Worm (Caenorhabditis elegans): ENCODE measurements around the gene C09G9.5.
A peak's percentile ranks its signal among the peaks of the same experiment; 100 is the strongest.

C09G9.5 gene

ce11 chrIV:8848983-8849382, 37.3 kb upstream of the C09G9.5 start:
- TF ChIP-seq tbx-8 (GFP tag; optimal IDR thresholded peaks at IDR 0.05) = no peak

ce11 chrIV:8850807-8851206, 35.5 kb upstream of the C09G9.5 start:
- TF ChIP-seq unc-120 (tag; optimal IDR thresholded peaks at IDR 0.05; ENCODE audit: poor library complexity, severe bottlenecking) (peak; percentile 53), lin-13 (tag; optimal IDR thresholded peaks at IDR 0.05) (no peak), nhr-76 (tag; optimal IDR thresholded peaks at IDR 0.05) (no peak)

ce11 chrIV:8852194-8852593, 34.1 kb upstream of the C09G9.5 start, which contains the start of gene alp-1:
Gene alp-1, plus strand, starts transcription at chrIV:8852494.
- TF ChIP-seq sem-2 (GFP tag; optimal IDR thresholded peaks at IDR 0.05) (no peak), elt-1 (tag; optimal IDR thresholded peaks at IDR 0.05; ENCODE audit: borderline replicate concordance, insufficient read depth) (no peak), lin-32 (GFP tag; optimal IDR thresholded peaks at IDR 0.05) (no peak), ces-1 (GFP tag; optimal IDR thresholded peaks at IDR 0.05) (no peak), cnd-1 (tag; optimal IDR thresholded peaks at IDR 0.05) (no peak)

DNA sequence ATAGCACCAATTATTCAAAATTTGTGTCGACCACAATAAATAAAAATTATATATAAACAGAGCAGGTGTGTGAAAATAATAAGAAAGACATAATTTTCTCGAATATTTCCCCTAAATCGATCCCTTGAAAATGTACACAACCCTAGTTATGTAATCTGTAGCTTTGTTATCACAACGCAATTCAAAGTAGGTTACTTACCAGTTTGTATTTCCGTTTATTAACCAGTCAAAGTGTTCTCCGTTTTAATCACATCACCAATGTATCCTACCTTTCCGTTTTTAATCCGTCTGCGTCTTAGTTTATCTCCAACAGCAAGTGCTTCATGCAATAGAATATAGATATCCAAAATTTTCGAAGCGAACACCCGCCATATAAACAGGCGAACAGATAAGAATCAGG, 33.0 kb upstream of the C09G9.5 start:
- TF ChIP-seq zip-8 (tag; optimal IDR thresholded peaks at IDR 0.05) (no peak), ham-2 (GFP tag; optimal IDR thresholded peaks at IDR 0.05) (peak; percentile 66)

ce11 chrIV:8855963-8856362, 30.4 kb upstream of the C09G9.5 start, which contains the start of gene T11B7.5:
Gene T11B7.5, minus strand, starts transcription at chrIV:8856063.
- no peak for TF ChIP-seq pha-4 (tag; optimal IDR thresholded peaks at IDR 0.05)
- no peak for TF ChIP-seq elt-3 (tag; optimal IDR thresholded peaks at IDR 0.05)
- TF ChIP-seq tbx-8 (GFP tag; optimal IDR thresholded peaks at IDR 0.05) = no peak
- TF ChIP-seq zip-8 (tag; optimal IDR thresholded peaks at IDR 0.05) = no peak
- TF ChIP-seq M03D4.4 (tag; optimal IDR thresholded peaks at IDR 0.05) = no peak
- TF ChIP-seq lsy-2 (tag; optimal IDR thresholded peaks at IDR 0.05) = no peak
- TF ChIP-seq blmp-1 (tag; optimal IDR thresholded peaks at IDR 0.05) = no peak
- TF ChIP-seq unc-39 (tag; optimal IDR thresholded peaks at IDR 0.05) = no peak
- TF ChIP-seq ceh-83 (GFP tag; optimal IDR thresholded peaks at IDR 0.05) = no peak
- no peak for TF ChIP-seq cnd-1 (tag; optimal IDR thresholded peaks at IDR 0.05)
- TF ChIP-seq hlh-1 (tag; optimal IDR thresholded peaks at IDR 0.05) = no peak
- TF ChIP-seq ces-1 (GFP tag; optimal IDR thresholded peaks at IDR 0.05) = no peak
- no peak for TF ChIP-seq nhr-12 (tag; optimal IDR thresholded peaks at IDR 0.05)
- no peak for TF ChIP-seq nhr-28 (tag; optimal IDR thresholded peaks at IDR 0.05)

DNA sequence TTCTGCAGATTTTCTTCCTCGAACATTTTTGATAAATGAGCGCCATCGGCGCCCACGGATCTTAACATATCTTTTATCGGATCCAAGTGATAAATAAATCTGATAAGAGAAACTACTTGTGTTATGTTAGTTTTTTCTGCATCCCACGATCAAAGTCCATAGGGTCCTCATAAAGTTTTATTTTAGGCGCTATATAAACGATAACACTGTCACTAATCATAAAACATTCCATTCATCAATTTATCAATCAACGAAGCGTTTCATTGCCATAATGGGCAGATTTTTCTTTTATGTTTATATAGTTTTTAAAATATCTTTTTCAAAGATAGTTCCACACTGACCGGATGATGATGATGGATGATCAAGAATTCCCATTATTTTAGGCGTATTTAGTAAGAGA, 21.7 kb upstream of the C09G9.5 start:
- no peak for TF ChIP-seq elt-1 (tag; optimal IDR thresholded peaks at IDR 0.05; ENCODE audit: borderline replicate concordance, insufficient read depth)
- no peak for TF ChIP-seq ceh-39 (tag; optimal IDR thresholded peaks at IDR 0.05)
- no peak for TF ChIP-seq unc-62 (GFP tag; optimal IDR thresholded peaks at IDR 0.05)
- no peak for TF ChIP-seq hlh-1 (tag; optimal IDR thresholded peaks at IDR 0.05)
- no peak for TF ChIP-seq drap-1 (GFP tag; optimal IDR thresholded peaks at IDR 0.05)
- TF ChIP-seq sptf-1 (tag; optimal IDR thresholded peaks at IDR 0.05) = no peak
- no peak for TF ChIP-seq flh-1 (GFP tag; optimal IDR thresholded peaks at IDR 0.05)
- TF ChIP-seq mls-2 (tag; optimal IDR thresholded peaks at IDR 0.05) = no peak
- TF ChIP-seq ces-1 (GFP tag; optimal IDR thresholded peaks at IDR 0.05) = no peak
- TF ChIP-seq ztf-11 (tag; optimal IDR thresholded peaks at IDR 0.05) = no peak
- TF ChIP-seq unc-39 (tag; optimal IDR thresholded peaks at IDR 0.05) = no peak
- no peak for TF ChIP-seq lin-32 (GFP tag; optimal IDR thresholded peaks at IDR 0.05)

- no peak for TF ChIP-seq blmp-1 (tag; optimal IDR thresholded peaks at IDR 0.05)
- TF ChIP-seq nhr-237 (tag; optimal IDR thresholded peaks at IDR 0.05) = no peak
- TF ChIP-seq mls-2 (tag; optimal IDR thresholded peaks at IDR 0.05) = no peak
- TF ChIP-seq lin-13 (tag; optimal IDR thresholded peaks at IDR 0.05) = no peak
- TF ChIP-seq ztf-11 (tag; optimal IDR thresholded peaks at IDR 0.05) = no peak
- TF ChIP-seq elt-3 (tag; optimal IDR thresholded peaks at IDR 0.05) = no peak
- no peak for TF ChIP-seq sem-2 (GFP tag; optimal IDR thresholded peaks at IDR 0.05)
- TF ChIP-seq M03D4.4 (tag; optimal IDR thresholded peaks at IDR 0.05) = no peak
- no peak for TF ChIP-seq sptf-1 (tag; optimal IDR thresholded peaks at IDR 0.05)
- TF ChIP-seq nhr-12 (tag; optimal IDR thresholded peaks at IDR 0.05) = no peak
- no peak for TF ChIP-seq drap-1 (GFP tag; optimal IDR thresholded peaks at IDR 0.05)
- no peak for TF ChIP-seq lin-32 (GFP tag; optimal IDR thresholded peaks at IDR 0.05)
- no peak for TF ChIP-seq nhr-28 (tag; optimal IDR thresholded peaks at IDR 0.05)
- TF ChIP-seq hlh-1 (tag; optimal IDR thresholded peaks at IDR 0.05) = no peak
- TF ChIP-seq unc-62 (GFP tag; optimal IDR thresholded peaks at IDR 0.05) = no peak
These were observed 21.0 kb upstream of the C09G9.5 start, which contains the start of gene C09G9.1 for ce11 chrIV:8865343-8865742. Gene C09G9.1, minus strand, starts transcription at chrIV:8865485.
